Worm (Caenorhabditis elegans): Measurements from ENCODE around the gene R144.13.
"Not testable (repeated sequence)": the region's sequence is repeated elsewhere in the genome, so short reads cannot be mapped to it uniquely, and the experiment has no call there.

Gene R144.13

ce11 chrIII:5055709-5056108, 32.6 kb downstream of the R144.13 start, which contains the start of gene C45G9.9:
Gene C45G9.9, minus strand, starts transcription at chrIII:5055809.
- not testable (repeated sequence) for TF ChIP-seq nhr-77 (tag; optimal IDR thresholded peaks at IDR 0.05); F10B5.3 (tag; optimal IDR thresholded peaks at IDR 0.05); set-16 (GFP tag; IDR thresholded peaks at IDR 0.05)

ce11 chrIII:5061798-5062197, 38.7 kb downstream of the R144.13 start, which contains the start of gene C45G9.10:
Gene C45G9.10, minus strand, starts transcription at chrIII:5061898.
- TF ChIP-seq ceh-32 (tag; optimal IDR thresholded peaks at IDR 0.05; ENCODE audit: poor library complexity) (no peak), daf-12 (tag; optimal IDR thresholded peaks at IDR 0.05) (no peak), ZK337.2 (GFP tag; IDR thresholded peaks at IDR 0.05) (no peak), dve-1 (tag; optimal IDR thresholded peaks at IDR 0.05; ENCODE audit: insufficient read depth) (no peak), F37D6.2 (tag; optimal IDR thresholded peaks at IDR 0.05) (no peak), aha-1 (tag) (peak; percentile 64)

ce11 chrIII:5062406-5062805, 39.3 kb downstream of the R144.13 start, which contains the start of gene C45G9.4:
Gene C45G9.4, plus strand, starts transcription at chrIII:5062706.
- not testable (repeated sequence) for TF ChIP-seq aly-2 (tag; optimal IDR thresholded peaks at IDR 0.05); snpc-1.2 (GFP tag; IDR thresholded peaks at IDR 0.05); hmg-1.1 (GFP tag; IDR thresholded peaks at IDR 0.05)

- peak; percentile 41 for TF ChIP-seq F37D6.2 (tag; optimal IDR thresholded peaks at IDR 0.05)
- no peak for TF ChIP-seq F49E8.2 (tag; optimal IDR thresholded peaks at IDR 0.05; ENCODE audit: borderline replicate concordance)
- peak; percentile 49 for TF ChIP-seq rbr-2 (tag; optimal IDR thresholded peaks at IDR 0.05)
- peak; percentile 78 for TF ChIP-seq unc-130 (GFP tag; optimal IDR thresholded peaks at IDR 0.05)
- TF ChIP-seq dmd-6 (GFP tag; IDR thresholded peaks at IDR 0.05) = peak; percentile 54; the same call in 1 of the 2 replicates
- TF ChIP-seq fos-1 (tag; optimal IDR thresholded peaks at IDR 0.05) = no peak
- TF ChIP-seq zfp-3 (GFP tag; conservative IDR thresholded peaks at IDR 0.05) = 0 out of 2 replicates have a peak, but pooled peaks have one; percentile 13
- TF ChIP-seq hif-1 (tag; optimal IDR thresholded peaks at IDR 0.05) = peak in 1 of 2 experiments; percentile 84
- TF ChIP-seq hlh-11 (tag; optimal IDR thresholded peaks at IDR 0.05) = no peak
- peak; percentile 94 for TF ChIP-seq dpl-1 (GFP tag; optimal IDR thresholded peaks at IDR 0.05)
- peak; percentile 44 for TF ChIP-seq T20F7.1 (GFP tag; optimal IDR thresholded peaks at IDR 0.05)
- TF ChIP-seq ctbp-1 (GFP tag; IDR thresholded peaks at IDR 0.05) = 0 out of 2 replicates have a peak, but pooled peaks have one; percentile 12
- peak; percentile 35 for TF ChIP-seq duxl-1 (tag; optimal IDR thresholded peaks at IDR 0.05; ENCODE audit: poor library complexity)
- no peak for TF ChIP-seq nhr-11 (tag; optimal IDR thresholded peaks at IDR 0.05)
- peak; percentile 70; the same call in 1 of the 2 replicates for TF ChIP-seq ceh-44 (GFP tag; IDR thresholded peaks at IDR 0.05)
- TF ChIP-seq ZK337.2 (GFP tag; IDR thresholded peaks at IDR 0.05) = peak; percentile 89
- peak; percentile 52 for TF ChIP-seq Y48G9A.11 (GFP tag; IDR thresholded peaks at IDR 0.05)
- TF ChIP-seq dmd-9 (GFP tag; IDR thresholded peaks at IDR 0.05) = peak; percentile 84
- peak; percentile 46 for TF ChIP-seq nhr-6 (tag; optimal IDR thresholded peaks at IDR 0.05)
- TF ChIP-seq mes-2 (tag; optimal IDR thresholded peaks at IDR 0.05; ENCODE audit: poor library complexity, severe bottlenecking) = peak; percentile 99
- TF ChIP-seq ztf-7 (tag; optimal IDR thresholded peaks at IDR 0.05) = peak; percentile 24
- peak; percentile 18 for TF ChIP-seq lin-13 (GFP tag; optimal IDR thresholded peaks at IDR 0.05)
- no peak for TF ChIP-seq egl-43 (GFP tag; IDR thresholded peaks at IDR 0.05)
Observed at ce11 chrIII:5068675-5069233, 45.7 kb downstream of the R144.13 start, which contains the start of the genes C45G9.11 and C45G9.2. Gene C45G9.11, minus strand, starts transcription at chrIII:5068725. Gene C45G9.2, plus strand, starts transcription at chrIII:5069066.

Measured in whole organism, L4 larva.